Worm (Caenorhabditis elegans): Measurements from ENCODE around the gene F41H8.1.

F41H8.1 gene

ce11 chrV:849042-849441 is 15.6 kb downstream of the F41H8.1 start:
- TF ChIP-seq tab-1 (GFP tag; IDR thresholded peaks at IDR 0.05) (no peak), flt-1 (GFP tag; IDR thresholded peaks at IDR 0.05) (no peak), med-1 (GFP tag; optimal IDR thresholded peaks at IDR 0.05; ENCODE audit: insufficient read depth) (no peak), ztf-29 (GFP tag; IDR thresholded peaks at IDR 0.05) (no peak), klf-2 (GFP tag; conservative IDR thresholded peaks at IDR 0.05) (no peak)

DNA sequence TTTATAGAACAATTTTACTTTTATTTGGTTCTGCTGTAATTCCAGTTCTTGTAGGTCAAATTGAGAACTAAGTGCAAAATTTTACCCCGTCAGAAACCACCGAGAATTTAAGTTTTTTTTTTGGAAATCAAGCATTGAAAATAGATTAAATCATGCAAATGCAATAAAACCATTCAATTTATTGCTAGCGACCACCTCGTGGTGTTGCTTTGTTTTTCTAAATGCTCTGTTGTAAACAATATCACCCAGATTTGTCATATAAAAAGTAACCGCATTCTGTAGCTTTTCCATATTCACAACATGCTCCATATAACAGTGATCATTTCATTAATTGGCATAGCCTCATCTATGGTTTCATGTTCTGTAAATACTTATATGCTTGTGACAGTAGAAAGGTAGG is 16.0 kb downstream of the F41H8.1 start, which contains the start of gene srbc-12:
srbc-12 (plus strand) TSS at position 301 of the 400 bp plus-strand sequence.
- TF ChIP-seq flt-1 (GFP tag; IDR thresholded peaks at IDR 0.05), result no peak
- TF ChIP-seq klf-2 (GFP tag; conservative IDR thresholded peaks at IDR 0.05), result no peak
- no peak for TF ChIP-seq tab-1 (GFP tag; IDR thresholded peaks at IDR 0.05)
- TF ChIP-seq T22C8.4 (GFP tag; IDR thresholded peaks at IDR 0.05), result no peak
- TF ChIP-seq cog-1 (tag; optimal IDR thresholded peaks at IDR 0.05), result no peak
- TF ChIP-seq ztf-23 (GFP tag; IDR thresholded peaks at IDR 0.05), result no peak
- TF ChIP-seq ref-1 (GFP tag; conservative IDR thresholded peaks at IDR 0.05), result no peak
- TF ChIP-seq med-1 (GFP tag; optimal IDR thresholded peaks at IDR 0.05; ENCODE audit: insufficient read depth), result no peak
- TF ChIP-seq ztf-29 (GFP tag; IDR thresholded peaks at IDR 0.05), result no peak

DNA sequence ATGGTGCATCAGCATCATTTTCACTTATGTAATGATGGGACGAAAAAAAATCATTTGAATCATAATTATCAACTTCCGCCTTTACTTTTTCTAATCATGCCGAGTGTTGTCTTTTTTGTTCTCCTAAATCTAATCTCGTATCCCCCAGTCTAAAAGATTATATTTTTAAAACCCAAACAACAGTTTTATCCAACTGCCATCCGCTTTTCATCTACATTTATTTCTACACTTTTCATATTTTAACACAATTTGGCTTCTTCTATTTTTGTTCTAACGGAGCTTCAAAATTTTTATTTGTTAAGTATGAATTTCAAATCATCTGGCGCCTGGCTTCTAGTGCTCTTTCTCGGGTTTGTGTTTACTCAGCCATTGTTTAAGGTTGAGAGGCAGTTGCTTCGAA is 18.7 kb downstream of the F41H8.1 start, which contains the start of gene K09C6.3:
K09C6.3 (plus strand) TSS at position 301 of the 400 bp plus-strand sequence.
- TF ChIP-seq flt-1 (GFP tag; IDR thresholded peaks at IDR 0.05), result no peak
- no peak for TF ChIP-seq T22C8.4 (GFP tag; IDR thresholded peaks at IDR 0.05)
- no peak for TF ChIP-seq ref-1 (GFP tag; conservative IDR thresholded peaks at IDR 0.05)
- no peak for TF ChIP-seq klf-2 (GFP tag; conservative IDR thresholded peaks at IDR 0.05)
- no peak for TF ChIP-seq med-1 (GFP tag; optimal IDR thresholded peaks at IDR 0.05; ENCODE audit: insufficient read depth)
- TF ChIP-seq ztf-29 (GFP tag; IDR thresholded peaks at IDR 0.05), result no peak
- no peak for TF ChIP-seq tab-1 (GFP tag; IDR thresholded peaks at IDR 0.05)
- no peak for TF ChIP-seq cog-1 (tag; optimal IDR thresholded peaks at IDR 0.05)
- no peak for TF ChIP-seq ztf-23 (GFP tag; IDR thresholded peaks at IDR 0.05)

ce11 chrV:854966-855365 is 21.5 kb downstream of the F41H8.1 start, which contains the start of gene K09C6.9:
Gene K09C6.9 (minus strand): TSS chrV:855066.
- TF ChIP-seq cog-1 (tag; optimal IDR thresholded peaks at IDR 0.05) (no peak), ztf-29 (GFP tag; IDR thresholded peaks at IDR 0.05) (no peak)

DNA sequence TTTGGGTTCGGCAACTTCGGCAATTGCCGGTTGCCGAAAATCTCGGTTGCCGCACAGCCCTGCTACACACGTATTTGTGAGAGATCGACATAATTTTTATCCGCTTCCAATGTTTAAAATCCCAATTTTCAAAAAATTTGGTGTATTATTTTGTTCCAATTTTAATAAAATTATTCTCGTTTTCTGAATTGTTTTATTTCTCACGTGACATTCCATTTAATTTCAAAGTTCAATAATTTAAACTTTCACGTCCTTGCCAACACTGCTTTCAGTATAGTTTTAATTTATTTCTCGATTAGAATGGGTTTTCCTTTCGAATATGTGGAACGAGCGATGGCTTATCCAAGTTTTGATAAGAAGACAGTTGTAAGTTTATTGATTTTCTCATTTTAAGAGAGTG is 23.1 kb downstream of the F41H8.1 start, which contains the start of gene K09C6.2:
K09C6.2 (plus strand) TSS at position 301 of the 400 bp plus-strand sequence.
- TF ChIP-seq med-1 (GFP tag; optimal IDR thresholded peaks at IDR 0.05; ENCODE audit: insufficient read depth) (no peak), cog-1 (tag; optimal IDR thresholded peaks at IDR 0.05) (no peak), T22C8.4 (GFP tag; IDR thresholded peaks at IDR 0.05) (no peak), ztf-29 (GFP tag; IDR thresholded peaks at IDR 0.05) (no peak), ref-1 (GFP tag; conservative IDR thresholded peaks at IDR 0.05) (no peak), flt-1 (GFP tag; IDR thresholded peaks at IDR 0.05) (no peak), ztf-23 (GFP tag; IDR thresholded peaks at IDR 0.05) (no peak), tab-1 (GFP tag; IDR thresholded peaks at IDR 0.05) (no peak), klf-2 (GFP tag; conservative IDR thresholded peaks at IDR 0.05) (no peak)

ce11 chrV:858841-859456 is 25.5 kb downstream of the F41H8.1 start:
- 0 out of 2 replicates have a peak, but pooled peaks have one; percentile 49 for TF ChIP-seq flt-1 (GFP tag; IDR thresholded peaks at IDR 0.05)
- no peak for TF ChIP-seq cog-1 (tag; optimal IDR thresholded peaks at IDR 0.05)
- TF ChIP-seq klf-2 (GFP tag; conservative IDR thresholded peaks at IDR 0.05), result no peak
- TF ChIP-seq ztf-29 (GFP tag; IDR thresholded peaks at IDR 0.05), result 0 out of 2 replicates have a peak, but pooled peaks have one; percentile 17
- no peak for TF ChIP-seq ztf-23 (GFP tag; IDR thresholded peaks at IDR 0.05)

DNA sequence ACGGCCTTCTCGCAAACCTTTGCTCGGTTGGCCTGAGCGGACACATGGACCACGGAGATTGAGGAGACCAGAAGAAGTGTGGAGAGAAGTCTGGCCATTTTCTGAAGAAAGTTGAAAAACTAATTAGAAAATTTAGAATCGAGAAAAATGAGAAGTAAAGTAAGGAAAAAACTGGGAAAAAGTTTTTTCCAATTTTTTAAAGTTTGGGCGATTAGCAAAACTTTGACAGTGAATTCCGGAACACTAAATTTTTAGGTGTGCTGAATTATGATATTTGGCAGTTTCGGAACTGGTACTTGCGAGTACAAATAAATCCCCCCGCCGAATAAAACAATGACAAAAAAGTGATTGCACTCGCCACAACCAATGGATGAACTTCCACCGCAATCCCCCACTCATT is 33.3 kb downstream of the F41H8.1 start, which contains the start of gene T02B11.3:
T02B11.3 (minus strand) TSS at position 101 of the 400 bp plus-strand sequence.
- TF ChIP-seq ref-1 (GFP tag; conservative IDR thresholded peaks at IDR 0.05) (no peak), klf-2 (GFP tag; conservative IDR thresholded peaks at IDR 0.05) (no peak), med-1 (GFP tag; optimal IDR thresholded peaks at IDR 0.05; ENCODE audit: insufficient read depth) (no peak), T22C8.4 (GFP tag; IDR thresholded peaks at IDR 0.05) (no peak), cog-1 (tag; optimal IDR thresholded peaks at IDR 0.05) (no peak), flt-1 (GFP tag; IDR thresholded peaks at IDR 0.05) (no peak), ztf-29 (GFP tag; IDR thresholded peaks at IDR 0.05) (no peak), ztf-23 (GFP tag; IDR thresholded peaks at IDR 0.05) (no peak), tab-1 (GFP tag; IDR thresholded peaks at IDR 0.05) (no peak)

DNA sequence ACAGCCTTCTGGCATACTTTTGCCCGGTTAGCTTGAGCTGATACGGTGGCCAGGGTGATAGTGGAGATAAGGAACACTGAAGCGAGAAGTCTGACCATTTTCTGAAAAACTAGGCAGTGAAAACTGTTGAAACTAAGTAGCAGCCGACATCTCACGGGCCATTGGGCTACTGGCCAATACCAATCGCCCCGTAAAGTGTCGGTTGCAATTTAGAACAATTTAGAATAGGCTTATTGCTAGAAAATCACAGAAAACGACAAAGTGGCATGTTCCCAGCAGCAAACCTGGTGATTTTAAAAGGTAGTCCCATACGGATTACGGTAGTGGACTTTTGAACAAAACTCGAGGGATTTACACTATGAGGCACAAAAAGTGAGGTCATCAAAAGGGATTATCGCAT is 37.6 kb downstream of the F41H8.1 start, which contains the start of gene T02B11.4:
T02B11.4 (minus strand) TSS at position 101 of the 400 bp plus-strand sequence.
- no peak for TF ChIP-seq T22C8.4 (GFP tag; IDR thresholded peaks at IDR 0.05)
- no peak for TF ChIP-seq flt-1 (GFP tag; IDR thresholded peaks at IDR 0.05)
- TF ChIP-seq cog-1 (tag; optimal IDR thresholded peaks at IDR 0.05), result no peak
- no peak for TF ChIP-seq tab-1 (GFP tag; IDR thresholded peaks at IDR 0.05)
- TF ChIP-seq ztf-23 (GFP tag; IDR thresholded peaks at IDR 0.05), result no peak
- no peak for TF ChIP-seq med-1 (GFP tag; optimal IDR thresholded peaks at IDR 0.05; ENCODE audit: insufficient read depth)
- TF ChIP-seq klf-2 (GFP tag; conservative IDR thresholded peaks at IDR 0.05), result no peak

DNA sequence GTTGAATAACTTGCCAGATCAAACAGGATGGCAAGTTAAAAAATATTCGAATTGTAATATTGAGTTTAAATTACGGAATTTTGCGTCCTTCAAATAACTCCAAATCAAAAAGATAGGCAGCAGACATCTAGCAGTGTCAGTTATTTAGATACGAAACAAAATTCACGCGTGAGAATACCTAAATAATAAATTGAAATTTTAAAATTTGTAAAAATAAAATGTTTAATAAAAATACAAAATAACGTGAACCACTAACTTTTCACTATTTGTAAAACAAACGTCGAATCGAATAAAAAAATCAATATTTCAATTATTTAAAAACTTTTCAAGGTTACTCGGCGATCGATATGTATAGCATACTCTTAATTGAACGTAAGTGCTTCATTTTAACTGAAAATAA is 42.5 kb downstream of the F41H8.1 start, which contains the start of gene T02B11.9:
T02B11.9 (plus strand) TSS at position 301 of the 400 bp plus-strand sequence.
- no peak for TF ChIP-seq flt-1 (GFP tag; IDR thresholded peaks at IDR 0.05)
- no peak for TF ChIP-seq ztf-29 (GFP tag; IDR thresholded peaks at IDR 0.05)
- TF ChIP-seq ztf-23 (GFP tag; IDR thresholded peaks at IDR 0.05), result no peak
- no peak for TF ChIP-seq klf-2 (GFP tag; conservative IDR thresholded peaks at IDR 0.05)
- no peak for TF ChIP-seq T22C8.4 (GFP tag; IDR thresholded peaks at IDR 0.05)
- TF ChIP-seq tab-1 (GFP tag; IDR thresholded peaks at IDR 0.05), result no peak
- no peak for TF ChIP-seq med-1 (GFP tag; optimal IDR thresholded peaks at IDR 0.05; ENCODE audit: insufficient read depth)
- TF ChIP-seq ref-1 (GFP tag; conservative IDR thresholded peaks at IDR 0.05), result no peak
- TF ChIP-seq cog-1 (tag; optimal IDR thresholded peaks at IDR 0.05), result no peak

DNA sequence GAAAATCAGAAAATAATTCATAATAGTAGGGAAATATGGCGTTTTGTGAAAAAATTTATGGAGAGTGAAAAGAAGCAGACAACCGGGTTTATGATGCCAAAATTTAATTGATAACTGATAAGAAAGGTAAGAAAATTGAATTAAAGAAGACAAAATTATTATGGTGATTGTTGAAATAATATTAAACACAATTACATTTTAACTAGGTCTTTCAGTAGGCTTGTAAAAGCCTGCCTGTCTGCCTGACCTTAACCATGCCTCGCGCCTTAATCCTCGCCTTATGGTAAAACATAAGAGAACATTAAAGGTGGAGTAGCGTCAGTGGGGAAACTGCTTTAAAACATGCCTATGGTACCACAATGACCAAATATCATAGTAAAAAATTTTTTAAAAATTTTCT is 45.1 kb downstream of the F41H8.1 start, which contains the start of gene T02B11.8:
T02B11.8 (minus strand) TSS at position 101 of the 400 bp plus-strand sequence.
- TF ChIP-seq ztf-23 (GFP tag; IDR thresholded peaks at IDR 0.05), result no peak
- TF ChIP-seq ref-1 (GFP tag; conservative IDR thresholded peaks at IDR 0.05), result no peak
- no peak for TF ChIP-seq tab-1 (GFP tag; IDR thresholded peaks at IDR 0.05)
- TF ChIP-seq flt-1 (GFP tag; IDR thresholded peaks at IDR 0.05), result no peak
- TF ChIP-seq T22C8.4 (GFP tag; IDR thresholded peaks at IDR 0.05), result no peak
- no peak for TF ChIP-seq klf-2 (GFP tag; conservative IDR thresholded peaks at IDR 0.05)
- no peak for TF ChIP-seq ztf-29 (GFP tag; IDR thresholded peaks at IDR 0.05)
- no peak for TF ChIP-seq med-1 (GFP tag; optimal IDR thresholded peaks at IDR 0.05; ENCODE audit: insufficient read depth)
- no peak for TF ChIP-seq cog-1 (tag; optimal IDR thresholded peaks at IDR 0.05)

Measured in whole organism, midembryonic.